Fruit fly (Drosophila melanogaster) whole organism, prepupa: ENCODE data around the gene CG16781.

ENCODE experiments used
- Blimp-1 ChIP-seq: fragments of 200-800 bp; sonication (Bioruptor generic); optimal IDR thresholded peaks from 3 replicates; lab custom pipeline; 2017; ENCODE audit warnings: missing biosample characterization, missing genetic modification characterization, mild to moderate bottlenecking, moderate library complexity, missing genetic modification reagents
- CG10669 ChIP-seq: fragments of 200-800 bp; sonication (Bioruptor generic); optimal IDR thresholded peaks from 3 replicates; lab custom pipeline; 2018; ENCODE audit warnings: missing biosample characterization, mild to moderate bottlenecking, missing genetic modification characterization, moderate library complexity
- CG11762 ChIP-seq: fragments of 200-800 bp; sonication (Bioruptor generic); optimal IDR thresholded peaks from 3 replicates; lab custom pipeline; 2016; ENCODE audit warnings: missing biosample characterization, missing genetic modification characterization; ENCODE audit not compliant: insufficient read depth
- CG15336 ChIP-seq: fragments of 200-800 bp; sonication (Bioruptor generic); IDR thresholded peaks from 2 replicates; pipeline ENCODE4 v1.3.6; 2022; ENCODE audit warnings: missing biosample characterization, missing genetic modification characterization
- CG1621 ChIP-seq: fragments of 200-800 bp; sonication (Bioruptor generic); optimal IDR thresholded peaks from 3 replicates; lab custom pipeline; 2018; ENCODE audit warnings: missing biosample characterization, mild to moderate bottlenecking, missing genetic modification characterization
- CG16779 ChIP-seq: fragments of 200-800 bp; sonication (Bioruptor generic); optimal IDR thresholded peaks from 3 replicates; lab custom pipeline; 2017; ENCODE audit warnings: missing biosample characterization, mild to moderate bottlenecking, missing genetic modification characterization
- CG3032 ChIP-seq: fragments of 200-800 bp; optimal IDR thresholded peaks from 2 replicates; lab custom pipeline; 2019; ENCODE audit warnings: missing biosample characterization, mild to moderate bottlenecking, missing genetic modification characterization, moderate library complexity
- CG34406 ChIP-seq: fragments of 200-800 bp; sonication (Bioruptor generic); optimal IDR thresholded peaks from 3 replicates; lab custom pipeline; 2016; ENCODE audit warnings: missing biosample characterization, missing genetic modification characterization
- CG3919 ChIP-seq: fragments of 200-800 bp; sonication (Bioruptor generic); optimal IDR thresholded peaks from 3 replicates; lab custom pipeline; 2016; ENCODE audit warnings: missing biosample characterization, missing genetic modification characterization
- CG4318 ChIP-seq: fragments of 200-800 bp; sonication (Bioruptor generic); optimal IDR thresholded peaks from 3 replicates; lab custom pipeline; 2017; ENCODE audit warnings: missing biosample characterization, mild to moderate bottlenecking, missing genetic modification characterization
- CG6276 ChIP-seq: fragments of 200-800 bp; sonication (Bioruptor generic); optimal IDR thresholded peaks from 2 replicates; lab custom pipeline; 2017; ENCODE audit warnings: missing biosample characterization, mild to moderate bottlenecking, missing genetic modification characterization
- CG6792 ChIP-seq: fragments of 200-800 bp; sonication (Bioruptor generic); optimal IDR thresholded peaks from 3 replicates; lab custom pipeline; 2016; ENCODE audit warnings: missing biosample characterization, missing genetic modification characterization
- CG6854 ChIP-seq: fragments of 200-800 bp; sonication (Bioruptor generic); optimal IDR thresholded peaks from 2 replicates; lab custom pipeline; 2017; ENCODE audit warnings: missing biosample characterization, mild to moderate bottlenecking, missing genetic modification characterization
- CG7368 ChIP-seq: fragments of 200-800 bp; sonication (Bioruptor generic); optimal IDR thresholded peaks from 3 replicates; lab custom pipeline; 2016; ENCODE audit warnings: missing biosample characterization, missing genetic modification characterization
- CG8119 ChIP-seq: fragments of 200-800 bp; sonication (Bioruptor generic); IDR thresholded peaks from 3 replicates; pipeline ENCODE4 v1.3.6; 2022; ENCODE audit warnings: missing biosample characterization, missing genetic modification characterization
- CG8319 ChIP-seq: fragments of 200-800 bp; sonication (Bioruptor generic); optimal IDR thresholded peaks from 3 replicates; lab custom pipeline; 2016; ENCODE audit warnings: missing biosample characterization, missing genetic modification characterization
- CG9139 ChIP-seq: fragments of 200-800 bp; sonication (Bioruptor generic); optimal IDR thresholded peaks from 3 replicates; lab custom pipeline; 2017; ENCODE audit warnings: missing biosample characterization, mild to moderate bottlenecking, missing genetic modification characterization
- Eip78C ChIP-seq: fragments of 200-800 bp; sonication (Bioruptor generic); peaks from one replicate; lab custom pipeline; 2016; ENCODE audit warnings: missing biosample characterization, missing genetic modification characterization
- Eip93F ChIP-seq: fragments of 200-800 bp; sonication (Bioruptor generic); optimal IDR thresholded peaks from 2 replicates; lab custom pipeline; 2016; ENCODE audit warnings: missing biosample characterization, mild to moderate bottlenecking, missing genetic modification characterization
- Ets21C ChIP-seq: fragments of 200-800 bp; sonication (Bioruptor generic); optimal IDR thresholded peaks from 3 replicates; lab custom pipeline; 2016; ENCODE audit warnings: missing biosample characterization, missing genetic modification characterization
- Ets96B ChIP-seq: fragments of 200-800 bp; optimal IDR thresholded peaks from 2 replicates; lab custom pipeline; 2019; ENCODE audit warnings: missing biosample characterization, mild to moderate bottlenecking, missing genetic modification characterization, moderate library complexity
- Gug ChIP-seq: fragments of 200-800 bp; sonication (Bioruptor generic); IDR thresholded peaks from 2 replicates; pipeline ENCODE4 v1.3.6; 2022; ENCODE audit warnings: missing biosample characterization, missing genetic modification characterization
- Hr38 ChIP-seq: sonication (Bioruptor generic); optimal IDR thresholded peaks from 2 replicates; lab custom pipeline; 2016; ENCODE audit warnings: missing biosample characterization, missing genetic modification characterization
- Hr4 ChIP-seq: fragments of 200-800 bp; sonication (Bioruptor generic); optimal IDR thresholded peaks from 3 replicates; lab custom pipeline; 2016; ENCODE audit warnings: missing biosample characterization, missing genetic modification characterization
- Lpt ChIP-seq: fragments of 200-800 bp; sonication (Bioruptor generic); optimal IDR thresholded peaks from 3 replicates; lab custom pipeline; 2016; ENCODE audit warnings: missing biosample characterization, missing genetic modification characterization
- Met ChIP-seq: fragments of 200-800 bp; sonication (Bioruptor generic); optimal IDR thresholded peaks from 3 replicates; lab custom pipeline; 2016; ENCODE audit warnings: missing biosample characterization, missing genetic modification characterization
- Sox102F ChIP-seq: fragments of 200-800 bp; sonication (Bioruptor generic); optimal IDR thresholded peaks from 2 replicates; lab custom pipeline; 2016; ENCODE audit warnings: missing biosample characterization, mild to moderate bottlenecking, missing genetic modification characterization
- Sox14 ChIP-seq: fragments of 200-800 bp; sonication (Bioruptor generic); optimal IDR thresholded peaks from 3 replicates; lab custom pipeline; 2016; ENCODE audit warnings: missing biosample characterization, missing genetic modification characterization
- Sox15 ChIP-seq: fragments of 200-800 bp; sonication (Bioruptor generic); optimal IDR thresholded peaks from 3 replicates; lab custom pipeline; 2016; ENCODE audit warnings: missing biosample characterization, missing genetic modification characterization
- achi ChIP-seq: fragments of 200-800 bp; sonication (Bioruptor generic); optimal IDR thresholded peaks from 3 replicates; lab custom pipeline; 2016; ENCODE audit warnings: missing biosample characterization, missing genetic modification characterization
- acj6 ChIP-seq: fragments of 200-800 bp; sonication (Bioruptor generic); optimal IDR thresholded peaks from 3 replicates; lab custom pipeline; 2016; ENCODE audit warnings: missing biosample characterization, missing genetic modification characterization
- dac ChIP-seq: fragments of 200-800 bp; sonication (Bioruptor generic); optimal IDR thresholded peaks from 2 replicates; lab custom pipeline; 2017; ENCODE audit warnings: missing biosample characterization, mild to moderate bottlenecking, missing genetic modification characterization
- dsx ChIP-seq: fragments of 200-800 bp; optimal IDR thresholded peaks from 3 replicates; lab custom pipeline; 2019; ENCODE audit warnings: missing biosample characterization, mild to moderate bottlenecking, missing genetic modification characterization, moderate library complexity; ENCODE audit not compliant: poor library complexity, severe bottlenecking
- eg ChIP-seq: fragments of 200-800 bp; sonication (Bioruptor generic); IDR thresholded peaks from 3 replicates; pipeline ENCODE4 v1.3.6; 2022; ENCODE audit warnings: missing biosample characterization, missing genetic modification characterization
- esn ChIP-seq: fragments of 200-800 bp; sonication (Bioruptor generic); optimal IDR thresholded peaks from 2 replicates; lab custom pipeline; 2016; ENCODE audit warnings: missing biosample characterization, mild to moderate bottlenecking, missing genetic modification characterization, moderate library complexity
- fkh ChIP-seq: fragments of 200-800 bp; sonication (Bioruptor generic); optimal IDR thresholded peaks from 3 replicates; lab custom pipeline; 2017; ENCODE audit warnings: missing biosample characterization, mild to moderate bottlenecking, missing genetic modification characterization, moderate library complexity
- lz ChIP-seq: fragments of 200-800 bp; sonication (Bioruptor generic); optimal IDR thresholded peaks from 3 replicates; lab custom pipeline; 2016; ENCODE audit warnings: missing biosample characterization, missing genetic modification characterization
- pdm3 ChIP-seq: fragments of 200-800 bp; sonication (Bioruptor generic); optimal IDR thresholded peaks from 3 replicates; lab custom pipeline; 2016; ENCODE audit warnings: missing biosample characterization, missing genetic modification characterization
- salr ChIP-seq, 2 experiments: fragments of 200-800 bp; sonication (Bioruptor generic); optimal IDR thresholded peaks; 3 replicates each; lab custom pipeline; 2016 to 2018; ENCODE audit warnings: missing biosample characterization in 2 of 2, missing genetic modification characterization in 2 of 2, mild to moderate bottlenecking in 1 of 2
- ss ChIP-seq, 2 experiments: fragments of 200-800 bp; sonication (Bioruptor generic); optimal IDR thresholded peaks; 2 replicates in 1 of 2; 3 replicates in 1 of 2; lab custom pipeline; 2017 to 2018; ENCODE audit warnings: mild to moderate bottlenecking in 2 of 2, missing biosample characterization in 2 of 2, missing genetic modification characterization in 2 of 2, moderate library complexity in 1 of 2
- svp ChIP-seq: fragments of 200-800 bp; sonication (Bioruptor generic); peaks from one replicate; lab custom pipeline; 2016; ENCODE audit warnings: missing biosample characterization, missing genetic modification characterization
- topi ChIP-seq: fragments of 200-800 bp; sonication (Bioruptor generic); optimal IDR thresholded peaks from 3 replicates; lab custom pipeline; 2016; ENCODE audit warnings: missing biosample characterization, missing genetic modification characterization

The CG16781 gene

DNA sequence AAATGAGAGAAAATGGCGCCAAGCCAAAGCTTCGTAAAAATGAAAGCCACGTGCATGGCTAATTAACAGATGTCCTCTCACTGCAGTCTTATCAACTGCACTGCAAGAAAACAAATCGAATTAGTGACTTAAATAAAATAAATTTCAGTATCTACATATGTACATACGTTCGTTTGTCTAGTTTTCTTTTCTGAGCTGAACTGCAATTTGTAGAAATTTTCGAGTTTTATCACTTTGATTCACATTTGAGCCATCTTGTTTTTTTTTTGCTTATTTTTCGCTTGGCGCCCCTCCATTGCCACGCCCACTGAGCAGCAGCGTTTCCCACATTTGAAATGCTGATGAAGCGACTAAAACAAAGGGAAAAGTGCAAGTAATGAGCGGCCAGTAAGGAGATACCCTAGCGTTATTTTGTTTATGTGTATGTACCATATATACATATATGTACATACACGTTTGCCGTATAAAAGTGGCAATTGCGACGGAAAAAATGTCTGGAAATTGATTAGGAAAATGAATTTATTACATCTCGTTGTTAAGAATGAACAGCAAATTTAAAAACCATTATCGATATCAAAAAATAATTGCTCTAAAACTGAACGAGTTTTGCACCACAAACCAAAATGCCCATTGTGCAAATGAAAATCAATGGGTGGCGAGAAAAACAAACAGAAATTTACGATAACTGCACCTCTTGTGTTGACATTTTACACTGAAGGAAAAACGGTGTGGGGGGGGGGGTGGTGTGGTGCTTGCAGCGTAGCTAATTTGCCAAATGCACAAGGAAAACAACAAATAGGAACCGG, 15.9 kb downstream of the CG16781 start (continued):
- TF ChIP-seq dsx (GFP tag; lab: Kevin White, UChicago) = no peak
- TF ChIP-seq Eip78C = peak; percentile 66
- peak; percentile 24 for TF ChIP-seq dac (GFP tag; lab: Kevin White, UChicago)
- no peak for TF ChIP-seq CG1621
- TF ChIP-seq Hr4 = peak; percentile 40
- no peak for TF ChIP-seq CG3032 (tag; lab: Kevin White, UChicago)
- TF ChIP-seq CG10669 = peak; percentile 12
- TF ChIP-seq ss (GFP tag; optimal IDR thresholded peaks at IDR 0.05; lab: Kevin White, UChicago) = no peak
- TF ChIP-seq lz (GFP tag; lab: Kevin White, UChicago) = peak; percentile 16
- TF ChIP-seq Hr38 (GFP tag; lab: Kevin White, UChicago) = no peak
- TF ChIP-seq CG9139 (GFP tag; lab: Kevin White, UChicago) = no peak
- TF ChIP-seq CG16779 (tag; lab: Kevin White, UChicago) = no peak
- TF ChIP-seq Ets96B (tag; lab: Kevin White, UChicago) = peak; percentile 17
- TF ChIP-seq topi (GFP tag; lab: Kevin White, UChicago) = peak; percentile 61
- no peak for TF ChIP-seq Sox102F (GFP tag; lab: Kevin White, UChicago)
- TF ChIP-seq CG4318 (GFP tag; lab: Kevin White, UChicago) = no peak
- no peak for TF ChIP-seq acj6 (GFP tag; lab: Kevin White, UChicago)
- TF ChIP-seq CG7368 (GFP tag; lab: Kevin White, UChicago) = peak; percentile 30
- peak; percentile 27 for TF ChIP-seq CG34406
- TF ChIP-seq CG8319 (GFP tag; lab: Kevin White, UChicago) = peak; percentile 7
- TF ChIP-seq fkh (GFP tag; lab: Kevin White, UChicago) = no peak
- TF ChIP-seq Ets21C = no peak
- no peak for TF ChIP-seq pdm3 (GFP tag; lab: Kevin White, UChicago)
- TF ChIP-seq Sox14 (GFP tag; lab: Kevin White, UChicago) = peak; percentile 34
- no peak for TF ChIP-seq CG6854 (GFP tag; lab: Kevin White, UChicago)
- TF ChIP-seq svp (GFP tag; lab: Kevin White, UChicago) = peak; percentile 61
- TF ChIP-seq CG8119 (GFP tag; lab: Robert Waterston, UW) = peak; percentile 49
- peak; percentile 50 for TF ChIP-seq eg (GFP tag; lab: Robert Waterston, UW)
- TF ChIP-seq salr (GFP tag; optimal IDR thresholded peaks at IDR 0.05; lab: Kevin White, UChicago) = peak in 1 of 2 experiments; percentile 46
- TF ChIP-seq CG3919 (GFP tag; lab: Kevin White, UChicago) = peak; percentile 18
- TF ChIP-seq CG6792 = peak; percentile 21
- TF ChIP-seq Lpt (GFP tag; lab: Kevin White, UChicago) = no peak
- TF ChIP-seq Eip93F (GFP tag; lab: Kevin White, UChicago) = no peak
- no peak for TF ChIP-seq Sox15 (GFP tag; lab: Kevin White, UChicago)
- TF ChIP-seq CG6276 (GFP tag; lab: Kevin White, UChicago) = peak; percentile 39
- peak; percentile 36 for TF ChIP-seq esn (GFP tag; lab: Kevin White, UChicago)
- TF ChIP-seq CG15336 (GFP tag; lab: Robert Waterston, UW) = peak; percentile 50; the same call in 1 of the 2 replicates
- TF ChIP-seq Gug (GFP tag; lab: Robert Waterston, UW) = peak; percentile 55
- TF ChIP-seq Blimp-1 (GFP tag; lab: Kevin White, UChicago) = no peak
- peak; percentile 60 for TF ChIP-seq Met (GFP tag; lab: Kevin White, UChicago)
- TF ChIP-seq achi (GFP tag; lab: Kevin White, UChicago) = peak; percentile 8
- TF ChIP-seq CG11762 (GFP tag; lab: Kevin White, UChicago) = peak; percentile 10
